Worm (Caenorhabditis elegans) whole organism, young adult: ENCODE measurements around the gene bcas-2.

Experiments
- B0336.3 ChIP-seq: fragments of 200-800 bp; sonication (Bioruptor generic); IDR thresholded peaks from 2 replicates; pipeline ENCODE4 v1.3.6; 2022; ENCODE audit warnings: missing genetic modification characterization, missing compliant biosample characterization
- C06A6.2 ChIP-seq: fragments of 200-800 bp; sonication (Bioruptor generic); conservative IDR thresholded peaks from 2 replicates; pipeline ENCODE4 v1.3.6; 2022; ENCODE audit warnings: missing genetic modification characterization, missing compliant biosample characterization
- F10E7.11 ChIP-seq: sonication (generic microtip); optimal IDR thresholded peaks from 2 replicates; lab custom pipeline; 2017; ENCODE audit warnings: mild to moderate bottlenecking, missing genetic modification characterization, moderate library complexity, missing compliant biosample characterization
- F57C9.4 ChIP-seq: sonication (generic microtip); optimal IDR thresholded peaks from 2 replicates; lab custom pipeline; 2017; ENCODE audit warnings: mild to moderate bottlenecking, missing genetic modification characterization, missing compliant biosample characterization
- K11D2.4 ChIP-seq: fragments of 200-800 bp; sonication (Bioruptor generic); IDR thresholded peaks from 2 replicates; pipeline ENCODE4 v1.3.6; 2022; ENCODE audit warnings: missing genetic modification reagents, missing genetic modification characterization, missing compliant biosample characterization
- K12H6.12 ChIP-seq: fragments of 200-800 bp; sonication (Bioruptor generic); optimal IDR thresholded peaks from 2 replicates; lab custom pipeline; 2018; ENCODE audit warnings: mild to moderate bottlenecking, missing genetic modification characterization, missing compliant biosample characterization
- T26A5.8 ChIP-seq: sonication (generic microtip); optimal IDR thresholded peaks from 2 replicates; lab custom pipeline; 2016; ENCODE audit warnings: missing genetic modification characterization, missing compliant biosample characterization
- Y67H2A.10 ChIP-seq: fragments of 200-800 bp; sonication (Bioruptor generic); conservative IDR thresholded peaks from 2 replicates; pipeline ENCODE4 v1.3.6; 2022; ENCODE audit warnings: missing genetic modification reagents, missing genetic modification characterization, missing compliant biosample characterization
- Y79H2A.3 ChIP-seq: fragments of 200-800 bp; sonication (Bioruptor generic); conservative IDR thresholded peaks from 2 replicates; pipeline ENCODE4 v1.3.6; 2022; ENCODE audit warnings: missing genetic modification reagents, missing genetic modification characterization, missing compliant biosample characterization
- aptf-2 ChIP-seq: fragments of 200-800 bp; sonication (Bioruptor generic); conservative IDR thresholded peaks from 2 replicates; pipeline ENCODE4 v1.3.6; 2022; ENCODE audit warnings: missing genetic modification reagents, missing genetic modification characterization, missing compliant biosample characterization
- attf-5 ChIP-seq: fragments of 200-800 bp; sonication (Bioruptor generic); optimal IDR thresholded peaks from 2 replicates; lab custom pipeline; 2018; ENCODE audit warnings: mild to moderate bottlenecking, missing genetic modification characterization, missing compliant biosample characterization
- cebp-1 ChIP-seq, 2 experiments: fragments of 200-800 bp in 1 of 2; sonication (Bioruptor generic) in 1 of 2; sonication (generic microtip) in 1 of 2; IDR thresholded peaks in 1 of 2; optimal IDR thresholded peaks in 1 of 2; 2 replicates each; pipeline versions ENCODE4 v1.3.6 to Lab custom; 2017 to 2022; ENCODE audit warnings: missing compliant biosample characterization in 2 of 2, missing genetic modification characterization in 2 of 2, mild to moderate bottlenecking in 1 of 2, missing genetic modification reagents in 1 of 2, moderate library complexity in 1 of 2
- ceh-58 ChIP-seq: fragments of 200-800 bp; sonication (Bioruptor generic); IDR thresholded peaks from 2 replicates; pipeline ENCODE4 v1.3.6; 2022; ENCODE audit warnings: missing genetic modification characterization, missing compliant biosample characterization
- ceh-79 ChIP-seq: sonication (generic microtip); optimal IDR thresholded peaks from 2 replicates; lab custom pipeline; 2017; ENCODE audit warnings: mild to moderate bottlenecking, missing genetic modification characterization, missing compliant biosample characterization
- ceh-91 ChIP-seq: fragments of 200-800 bp; sonication (Bioruptor generic); IDR thresholded peaks from 2 replicates; pipeline ENCODE4 v1.3.6; 2022; ENCODE audit warnings: missing genetic modification reagents, missing genetic modification characterization, missing compliant biosample characterization
- dpl-1 ChIP-seq: fragments of 150-350 bp; optimal IDR thresholded peaks from 2 replicates; lab custom pipeline; 2014; ENCODE audit warnings: missing biosample characterization, missing genetic modification reagents, missing genetic modification characterization
- ekl-4 ChIP-seq: fragments of 200-800 bp; sonication (Bioruptor generic); IDR thresholded peaks from 2 replicates; pipeline ENCODE4 v1.3.6; 2022; ENCODE audit warnings: missing genetic modification reagents, missing genetic modification characterization, missing compliant biosample characterization
- hmg-1.2 ChIP-seq: fragments of 200-800 bp; sonication (Bioruptor generic); IDR thresholded peaks from 2 replicates; pipeline ENCODE4 v1.3.6; 2022; ENCODE audit warnings: missing genetic modification reagents, missing genetic modification characterization, missing compliant biosample characterization
- hmg-20 ChIP-seq: fragments of 200-800 bp; sonication (Bioruptor generic); IDR thresholded peaks from 2 replicates; pipeline ENCODE4 v1.3.6; 2022; ENCODE audit warnings: missing genetic modification reagents, missing genetic modification characterization, missing compliant biosample characterization
- hrde-1 ChIP-seq: sonication (generic microtip); optimal IDR thresholded peaks from 2 replicates; lab custom pipeline; 2016; ENCODE audit warnings: missing genetic modification characterization, mild to moderate bottlenecking, missing compliant biosample characterization, moderate library complexity, missing genotype, missing genetic modification reagents, borderline replicate concordance
- hsf-1 ChIP-seq: fragments of 200-800 bp; sonication (Bioruptor generic); IDR thresholded peaks from 2 replicates; pipeline ENCODE4 v1.3.6; 2022; ENCODE audit warnings: missing genetic modification reagents, missing genetic modification characterization, missing compliant biosample characterization
- lag-1 ChIP-seq: fragments of 200-800 bp; sonication (Bioruptor generic); IDR thresholded peaks from 2 replicates; pipeline ENCODE4 v1.3.6; 2022; ENCODE audit warnings: missing genetic modification reagents, missing genetic modification characterization, missing compliant biosample characterization
- let-607 ChIP-seq, 2 experiments: fragments of 200-800 bp in 1 of 2; sonication (Bioruptor generic) in 1 of 2; sonication (generic microtip) in 1 of 2; optimal IDR thresholded peaks; 2 replicates each; lab custom pipeline; 2016 to 2018; ENCODE audit warnings: mild to moderate bottlenecking in 2 of 2, missing compliant biosample characterization in 2 of 2, missing genetic modification characterization in 2 of 2, moderate library complexity in 2 of 2, missing genotype in 1 of 2
- lin-26 ChIP-seq: fragments of 200-800 bp; sonication (Bioruptor generic); IDR thresholded peaks from 2 replicates; pipeline ENCODE4 v1.3.6; 2022; ENCODE audit warnings: missing genetic modification reagents, missing genetic modification characterization, missing compliant biosample characterization
- lin-40 ChIP-seq: sonication (generic microtip); optimal IDR thresholded peaks from 2 replicates; lab custom pipeline; 2016; ENCODE audit warnings: missing genetic modification characterization, mild to moderate bottlenecking, missing compliant biosample characterization, missing genotype, missing genetic modification reagents
- madf-10 ChIP-seq: sonication (generic microtip); optimal IDR thresholded peaks from 2 replicates; lab custom pipeline; 2016; ENCODE audit warnings: mild to moderate bottlenecking, missing genetic modification characterization, missing compliant biosample characterization
- mel-28 ChIP-seq: sonication (generic microtip); optimal IDR thresholded peaks from 2 replicates; lab custom pipeline; 2016; ENCODE audit warnings: borderline replicate concordance, mild to moderate bottlenecking, missing genetic modification characterization, missing compliant biosample characterization
- nfya-1 ChIP-seq: sonication (generic microtip); optimal IDR thresholded peaks from 2 replicates; lab custom pipeline; 2017; ENCODE audit warnings: antibody characterized with exemption, missing compliant biosample characterization, missing genetic modification characterization, borderline replicate concordance; ENCODE audit not compliant: insufficient read depth
- nhr-179 ChIP-seq: sonication (generic microtip); optimal IDR thresholded peaks from 2 replicates; lab custom pipeline; 2016; ENCODE audit warnings: mild to moderate bottlenecking, missing genetic modification characterization, missing compliant biosample characterization
- nhr-80 ChIP-seq: sonication (generic microtip); optimal IDR thresholded peaks from 2 replicates; lab custom pipeline; 2016; ENCODE audit warnings: missing genetic modification characterization, missing compliant biosample characterization
- rcor-1 ChIP-seq: fragments of 200-800 bp; sonication (Bioruptor generic); IDR thresholded peaks from 2 replicates; pipeline ENCODE4 v1.3.6; 2022; ENCODE audit warnings: missing genetic modification reagents, missing genetic modification characterization, missing compliant biosample characterization
- rpc-1 ChIP-seq, 2 experiments: fragments of 150-350 bp in 1 of 2; sonication (generic microtip) in 1 of 2; optimal IDR thresholded peaks; 2 replicates each; lab custom pipeline; 2014 to 2018; ENCODE audit warnings: missing biosample characterization in 1 of 2, missing genetic modification characterization in 1 of 2, missing genetic modification reagents in 1 of 2, missing genotype in 1 of 2
- snpc-1.1 ChIP-seq: sonication (generic microtip); optimal IDR thresholded peaks from 2 replicates; lab custom pipeline; 2017; ENCODE audit warnings: missing genetic modification characterization, mild to moderate bottlenecking, missing compliant biosample characterization, antibody characterized with exemption, moderate library complexity, missing genotype, missing genetic modification reagents; ENCODE audit not compliant: insufficient read depth
- snpc-1.3 ChIP-seq: sonication (generic microtip); optimal IDR thresholded peaks from 2 replicates; lab custom pipeline; 2017; ENCODE audit warnings: missing genetic modification characterization, mild to moderate bottlenecking, missing compliant biosample characterization, antibody characterized with exemption, moderate library complexity, missing genotype, missing genetic modification reagents; ENCODE audit not compliant: insufficient read depth
- somi-1 ChIP-seq: fragments of 200-800 bp; sonication (Bioruptor generic); optimal IDR thresholded peaks from 2 replicates; lab custom pipeline; 2018; ENCODE audit warnings: mild to moderate bottlenecking, missing genetic modification characterization, missing compliant biosample characterization
- sptf-2 ChIP-seq: fragments of 200-800 bp; sonication (Bioruptor generic); optimal IDR thresholded peaks from 2 replicates; lab custom pipeline; 2018; ENCODE audit warnings: mild to moderate bottlenecking, missing genetic modification characterization, missing compliant biosample characterization
- tbx-9 ChIP-seq: sonication (generic microtip); optimal IDR thresholded peaks from 2 replicates; lab custom pipeline; 2016; ENCODE audit warnings: borderline replicate concordance, missing genetic modification characterization, inconsistent platforms, missing compliant biosample characterization
- unc-130 ChIP-seq: sonication (generic microtip); optimal IDR thresholded peaks from 2 replicates; lab custom pipeline; 2016; ENCODE audit warnings: missing genetic modification reagents, missing genetic modification characterization, missing compliant biosample characterization
- xnd-1 ChIP-seq: sonication (generic microtip); optimal IDR thresholded peaks from 2 replicates; lab custom pipeline; 2016; ENCODE audit warnings: missing genotype, missing genetic modification reagents, missing genetic modification characterization, missing compliant biosample characterization
- ztf-28 ChIP-seq: fragments of 200-800 bp; sonication (Bioruptor generic); IDR thresholded peaks from 2 replicates; pipeline ENCODE4 v1.3.6; 2022; ENCODE audit warnings: missing genetic modification reagents, missing genetic modification characterization, missing compliant biosample characterization

bcas-2 gene

DNA sequence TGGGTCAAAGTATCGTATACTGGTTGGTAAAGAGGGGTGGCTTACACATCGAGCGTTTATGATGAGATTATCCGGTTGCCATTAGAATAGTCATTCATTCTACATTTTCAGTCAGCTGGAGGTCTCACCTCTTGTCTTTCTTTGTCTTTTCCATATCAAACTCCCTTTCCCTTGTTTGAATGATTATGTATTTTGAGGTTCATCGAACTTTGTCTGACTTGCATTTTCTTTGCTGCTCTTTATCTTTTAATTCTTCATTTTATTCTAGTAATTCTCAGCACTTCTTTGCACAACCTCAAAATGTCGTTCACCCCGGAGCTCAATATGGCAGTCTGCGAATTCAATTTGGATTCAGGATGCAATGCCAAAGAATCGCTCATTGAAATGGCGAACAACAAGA, 5.1 kb downstream of the bcas-2 start, which contains the start of gene T12A2.3:
T12A2.3 (plus strand) TSS at position 301 of the 400 bp plus-strand sequence.
- TF ChIP-seq dpl-1 (no peak), lag-1 (GFP tag; lab: Robert Waterston, UW) (no peak), hsf-1 (GFP tag; lab: Robert Waterston, UW) (no peak), lin-40 (tag; lab: Kevin White, UChicago) (no peak), K12H6.12 (tag; lab: Kevin White, UChicago) (no peak), ceh-58 (GFP tag; lab: Robert Waterston, UW) (no peak), F10E7.11 (tag; lab: Kevin White, UChicago) (no peak), rcor-1 (GFP tag; lab: Robert Waterston, UW) (no peak), nhr-179 (tag; lab: Kevin White, UChicago) (no peak), ztf-28 (GFP tag; lab: Robert Waterston, UW) (no peak), K11D2.4 (GFP tag; lab: Robert Waterston, UW) (no peak)

DNA sequence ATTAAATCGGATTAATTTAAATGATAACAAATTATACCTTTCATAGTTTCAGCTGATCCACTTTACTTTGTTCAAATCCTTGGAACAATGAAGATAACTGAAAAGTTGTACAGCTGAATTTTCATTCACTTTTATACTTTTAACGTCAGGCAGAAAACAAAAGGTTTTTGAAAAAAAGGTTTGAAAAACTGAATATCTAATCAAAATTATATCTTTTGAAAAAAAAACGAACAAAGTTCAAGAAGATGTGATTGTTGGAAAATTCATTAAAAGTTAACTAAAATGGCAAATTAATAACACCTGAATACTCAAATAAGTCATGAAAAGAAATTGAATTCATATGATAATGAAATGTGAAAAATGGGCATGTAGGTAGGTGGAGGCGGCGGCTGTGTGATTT, 9.0 kb downstream of the bcas-2 start, which contains the start of gene T12A2.21:
T12A2.21 (minus strand) TSS at position 101 of the 400 bp plus-strand sequence.
- TF ChIP-seq aptf-2 (GFP tag; lab: Robert Waterston, UW) (no peak), C06A6.2 (GFP tag; lab: Robert Waterston, UW) (no peak), Y79H2A.3 (GFP tag; lab: Robert Waterston, UW) (no peak), sptf-2 (GFP tag; lab: Kevin White, UChicago) (no peak), lin-26 (GFP tag; lab: Robert Waterston, UW) (no peak), hmg-1.2 (GFP tag; lab: Robert Waterston, UW) (no peak), snpc-1.1 (tag; lab: Kevin White, UChicago) (no peak), hrde-1 (tag; lab: Kevin White, UChicago) (no peak), tbx-9 (no peak), F57C9.4 (tag; lab: Kevin White, UChicago) (no peak), mel-28 (tag; lab: Kevin White, UChicago) (no peak)

DNA sequence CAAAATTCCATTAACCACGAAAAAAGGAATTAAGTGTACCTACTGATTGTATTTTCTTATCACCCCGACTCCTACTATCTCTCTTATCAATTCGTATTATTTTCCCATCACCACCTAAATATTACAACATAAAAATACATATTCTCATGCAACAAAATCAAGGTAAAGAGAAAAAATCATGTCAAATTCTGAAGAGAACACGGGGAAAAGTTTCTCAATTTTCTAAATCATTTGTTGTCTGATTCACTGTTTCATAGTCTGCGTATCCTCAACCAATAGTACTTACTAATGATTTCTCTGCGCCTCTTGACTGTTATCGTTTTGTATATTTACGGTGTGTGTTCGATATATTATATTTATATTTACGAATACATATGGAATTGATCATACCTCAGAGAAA, 13.7 kb downstream of the bcas-2 start:
- TF ChIP-seq nhr-80 (tag; lab: Kevin White, UChicago) (peak; percentile 68), hmg-1.2 (GFP tag; lab: Robert Waterston, UW) (peak; percentile 68; the same call in 1 of the 2 replicates), madf-10 (no peak)

DNA sequence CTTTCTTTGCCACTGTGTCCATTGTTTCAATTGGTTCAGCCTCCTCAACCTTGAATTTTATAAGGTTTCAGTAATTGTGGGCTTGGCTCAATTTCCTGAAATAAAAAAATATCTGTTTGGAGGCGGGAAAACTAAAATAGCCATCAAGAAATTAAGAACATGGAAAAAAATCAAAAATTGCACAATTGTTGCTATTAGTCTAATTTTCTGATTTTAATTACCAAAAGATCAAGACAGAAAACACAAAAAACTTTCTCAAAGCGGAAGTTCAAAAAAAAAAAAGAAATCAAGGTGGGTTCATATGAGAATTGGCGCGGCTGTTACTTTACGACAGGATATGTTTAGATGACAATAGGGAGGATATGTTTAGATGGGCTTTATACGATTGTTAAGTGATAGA, 14.8 kb downstream of the bcas-2 start, which contains the start of gene esyt-2:
esyt-2 (minus strand) TSS at position 101 of the 400 bp plus-strand sequence.
- TF ChIP-seq unc-130 (no peak), B0336.3 (GFP tag; lab: Robert Waterston, UW) (no peak), cebp-1 (GFP tag; IDR thresholded peaks at IDR 0.05; lab: Robert Waterston, UW) (no peak), cebp-1 (tag; optimal IDR thresholded peaks at IDR 0.05; lab: Kevin White, UChicago) (no peak), let-607 (tag; optimal IDR thresholded peaks at IDR 0.05; lab: Kevin White, UChicago) (no peak), T26A5.8 (no peak), ceh-79 (tag; lab: Kevin White, UChicago) (no peak), snpc-1.3 (tag; lab: Kevin White, UChicago) (no peak), xnd-1 (tag; lab: Kevin White, UChicago) (no peak), rpc-1 (optimal IDR thresholded peaks at IDR 0.05; lab: Kevin White, UChicago) (no peak), rpc-1 (tag; optimal IDR thresholded peaks at IDR 0.05; lab: Kevin White, UChicago) (no peak), ekl-4 (GFP tag; lab: Robert Waterston, UW) (no peak), hsf-1 (GFP tag; lab: Robert Waterston, UW) (no peak), somi-1 (GFP tag; lab: Kevin White, UChicago) (no peak), attf-5 (GFP tag; lab: Kevin White, UChicago) (no peak), nfya-1 (no peak), ceh-58 (GFP tag; lab: Robert Waterston, UW) (no peak), F57C9.4 (tag; lab: Kevin White, UChicago) (no peak), hmg-20 (GFP tag; lab: Robert Waterston, UW) (no peak), hrde-1 (tag; lab: Kevin White, UChicago) (no peak), ceh-91 (GFP tag; lab: Robert Waterston, UW) (no peak), Y67H2A.10 (no peak)
